Worm (Caenorhabditis elegans): ENCODE results near the gene twk-20.

Gene twk-20

ce11 chrX:13672622-13673021 is 32.9 kb downstream of the twk-20 start:
- TF ChIP-seq lin-35 (GFP tag; optimal IDR thresholded peaks at IDR 0.05) = peak in 1 of 2 experiments; percentile 38
- TF ChIP-seq snu-23 (GFP tag; optimal IDR thresholded peaks at IDR 0.05) = peak; percentile 55
- peak; percentile 63 for TF ChIP-seq pag-3 (tag; optimal IDR thresholded peaks at IDR 0.05; ENCODE audit: borderline replicate concordance, insufficient read depth)
- TF ChIP-seq skn-1 (tag; optimal IDR thresholded peaks at IDR 0.05) = no peak
- TF ChIP-seq efl-1 (optimal IDR thresholded peaks at IDR 0.05) = no peak
- peak in 1 of 2 experiments; percentile 26 for TF ChIP-seq efl-1 (GFP tag; optimal IDR thresholded peaks at IDR 0.05 in 1 of 2)
- TF ChIP-seq sox-4 (tag; optimal IDR thresholded peaks at IDR 0.05) = no peak
- TF ChIP-seq nhr-20 (tag; optimal IDR thresholded peaks at IDR 0.05) = peak; percentile 15
- TF ChIP-seq nhr-90 (tag; optimal IDR thresholded peaks at IDR 0.05; ENCODE audit: poor library complexity) = peak; percentile 26
- peak in 1 of 2 experiments; percentile 27 for TF ChIP-seq lsy-2 (tag; optimal IDR thresholded peaks at IDR 0.05)
- no peak for TF ChIP-seq irx-1 (tag; optimal IDR thresholded peaks at IDR 0.05)
- no peak for TF ChIP-seq ets-5 (GFP tag; IDR thresholded peaks at IDR 0.05)
- TF ChIP-seq elt-3 (tag; optimal IDR thresholded peaks at IDR 0.05) = peak in 2 of 6 experiments; percentile 4 to 63
- peak; percentile 75 for TF ChIP-seq blmp-1 (tag; optimal IDR thresholded peaks at IDR 0.05)
- TF ChIP-seq nhr-71 (tag; optimal IDR thresholded peaks at IDR 0.05) = peak; percentile 13
- no peak for TF ChIP-seq unc-130 (tag; optimal IDR thresholded peaks at IDR 0.05)
- TF ChIP-seq nhr-85 (tag) = peak; percentile 69
- peak; percentile 24 for TF ChIP-seq elt-2 (tag; optimal IDR thresholded peaks at IDR 0.05)
- no peak for TF ChIP-seq rnt-1 (tag; optimal IDR thresholded peaks at IDR 0.05)
- TF ChIP-seq lin-14 (GFP tag; optimal IDR thresholded peaks at IDR 0.05) = peak; percentile 65

ce11 chrX:13675444-13675843 is 35.8 kb downstream of the twk-20 start:
- TF ChIP-seq nhr-28 (tag; optimal IDR thresholded peaks at IDR 0.05) = no peak
- TF ChIP-seq tbx-2 (tag; optimal IDR thresholded peaks at IDR 0.05) = no peak
- TF ChIP-seq nhr-20 (tag; optimal IDR thresholded peaks at IDR 0.05) = peak; percentile 43
- TF ChIP-seq lin-14 (GFP tag; optimal IDR thresholded peaks at IDR 0.05) = peak; percentile 77
- peak; percentile 4 for TF ChIP-seq nhr-90 (tag; optimal IDR thresholded peaks at IDR 0.05; ENCODE audit: poor library complexity)
- peak; percentile 25 to 32 for TF ChIP-seq lsy-2 (tag; optimal IDR thresholded peaks at IDR 0.05)
- no peak for TF ChIP-seq lin-39 (tag; optimal IDR thresholded peaks at IDR 0.05)
- no peak for TF ChIP-seq fkh-8 (tag; optimal IDR thresholded peaks at IDR 0.05)
- TF ChIP-seq sptf-1 (tag; optimal IDR thresholded peaks at IDR 0.05) = no peak
- TF ChIP-seq jun-1 (tag; optimal IDR thresholded peaks at IDR 0.05) = no peak
- TF ChIP-seq unc-130 (tag; optimal IDR thresholded peaks at IDR 0.05) = no peak
- no peak for TF ChIP-seq lir-3 (tag; optimal IDR thresholded peaks at IDR 0.05; ENCODE audit: poor library complexity)
- no peak for TF ChIP-seq nhr-84 (tag; optimal IDR thresholded peaks at IDR 0.05)
- no peak for TF ChIP-seq unc-86 (tag; optimal IDR thresholded peaks at IDR 0.05)
- TF ChIP-seq alr-1 (tag; optimal IDR thresholded peaks at IDR 0.05; ENCODE audit: borderline replicate concordance) = no peak
- TF ChIP-seq isw-1 (GFP tag; IDR thresholded peaks at IDR 0.05) = no peak
- TF ChIP-seq egl-27 (tag; optimal IDR thresholded peaks at IDR 0.05) = no peak
- TF ChIP-seq tlp-1 (tag; optimal IDR thresholded peaks at IDR 0.05) = no peak
- peak in 1 of 2 experiments; percentile 27 for TF ChIP-seq lin-35 (GFP tag; optimal IDR thresholded peaks at IDR 0.05)
- no peak for TF ChIP-seq zip-4 (GFP tag; optimal IDR thresholded peaks at IDR 0.05)
- TF ChIP-seq aly-2 (tag; optimal IDR thresholded peaks at IDR 0.05) = no peak
- no peak for TF ChIP-seq Y116A8C.19 (tag; optimal IDR thresholded peaks at IDR 0.05; ENCODE audit: borderline replicate concordance)
- no peak for TF ChIP-seq nhr-11 (tag; optimal IDR thresholded peaks at IDR 0.05)
- TF ChIP-seq lin-13 (GFP tag; optimal IDR thresholded peaks at IDR 0.05) = no peak
- no peak for TF ChIP-seq nhr-19 (GFP tag; conservative IDR thresholded peaks at IDR 0.05)
- TF ChIP-seq ceh-90 (tag; optimal IDR thresholded peaks at IDR 0.05) = no peak
- TF ChIP-seq nhr-12 (tag; optimal IDR thresholded peaks at IDR 0.05) = no peak
- TF ChIP-seq unc-62 (GFP tag; optimal IDR thresholded peaks at IDR 0.05) = no peak
- no peak for TF ChIP-seq hlh-4 (tag; optimal IDR thresholded peaks at IDR 0.05)
- no peak for TF ChIP-seq C04F5.9 (tag; optimal IDR thresholded peaks at IDR 0.05)
- TF ChIP-seq mef-2 (tag; optimal IDR thresholded peaks at IDR 0.05) = no peak
- TF ChIP-seq efl-1 (optimal IDR thresholded peaks at IDR 0.05) = peak in 1 of 2 experiments; percentile 20
- peak in 1 of 2 experiments; percentile 41 for TF ChIP-seq efl-1 (GFP tag; optimal IDR thresholded peaks at IDR 0.05 in 1 of 2)
- TF ChIP-seq lin-15B (tag; optimal IDR thresholded peaks at IDR 0.05) = no peak
- TF ChIP-seq blmp-1 (tag; optimal IDR thresholded peaks at IDR 0.05) = peak; percentile 59
- no peak for TF ChIP-seq dsc-1 (tag; optimal IDR thresholded peaks at IDR 0.05)
- TF ChIP-seq efl-3 (GFP tag; optimal IDR thresholded peaks at IDR 0.05) = no peak
- no peak for TF ChIP-seq ceh-63 (GFP tag; optimal IDR thresholded peaks at IDR 0.05)
- TF ChIP-seq zag-1 (tag; optimal IDR thresholded peaks at IDR 0.05) = no peak
- TF ChIP-seq ztf-11 (tag; optimal IDR thresholded peaks at IDR 0.05) = peak in 1 of 2 experiments; percentile 16

Measured in whole organism, L1 larva.